Fruit fly (Drosophila melanogaster) whole organism, embryonic: Measurements from ENCODE around the gene CG3529.

Source experiments
- ATbp ChIP-seq: fragments of 200-800 bp; sonication (Bioruptor generic); optimal IDR thresholded peaks from 2 replicates; lab custom pipeline; 2017; ENCODE audit warnings: missing biosample characterization, mild to moderate bottlenecking, missing genetic modification characterization, missing genetic modification reagents
- Atf-2 ChIP-seq: fragments of 200-800 bp; sonication (Bioruptor generic); optimal IDR thresholded peaks from 2 replicates; lab custom pipeline; 2016; ENCODE audit warnings: missing biosample characterization, missing genetic modification characterization
- B-H2 ChIP-seq: fragments of 200-800 bp; sonication (Bioruptor generic); optimal IDR thresholded peaks from 2 replicates; lab custom pipeline; 2018; ENCODE audit warnings: missing biosample characterization, mild to moderate bottlenecking, missing genetic modification characterization
- CG11247 ChIP-seq: fragments of 200-800 bp; sonication (Bioruptor generic); IDR thresholded peaks from 2 replicates; pipeline ENCODE4 v1.3.6; 2022; ENCODE audit warnings: missing biosample characterization, missing genetic modification characterization
- CG11456 ChIP-seq: fragments of 200-800 bp; sonication (Bioruptor generic); IDR thresholded peaks from 3 replicates; pipeline ENCODE4 v1.3.6; 2022; ENCODE audit warnings: missing biosample characterization, missing genetic modification characterization
- CG11695 ChIP-seq: fragments of 200-800 bp; sonication (Bioruptor generic); IDR thresholded peaks from 3 replicates; pipeline ENCODE4 v1.3.6; 2022; ENCODE audit warnings: missing biosample characterization, missing genetic modification characterization
- CG12219 ChIP-seq: fragments of 200-800 bp; sonication (Bioruptor generic); optimal IDR thresholded peaks from 3 replicates; lab custom pipeline; 2018; ENCODE audit warnings: missing biosample characterization, mild to moderate bottlenecking, missing genetic modification characterization
- CG13624 ChIP-seq: fragments of 200-800 bp; sonication (Bioruptor generic); optimal IDR thresholded peaks from 2 replicates; lab custom pipeline; 2016; ENCODE audit warnings: missing biosample characterization, missing genetic modification characterization
- CG15479 ChIP-seq: fragments of 200-800 bp; sonication (Bioruptor generic); optimal IDR thresholded peaks from 3 replicates; lab custom pipeline; 2019; ENCODE audit warnings: missing biosample characterization, mild to moderate bottlenecking, missing genetic modification characterization, moderate library complexity
- CG15514 ChIP-seq: fragments of 200-800 bp; sonication (Bioruptor generic); optimal IDR thresholded peaks from 3 replicates; lab custom pipeline; 2017; ENCODE audit warnings: missing biosample characterization, missing genetic modification characterization, mild to moderate bottlenecking, moderate library complexity, missing genetic modification reagents
- CG16813 ChIP-seq: fragments of 200-800 bp; sonication (Bioruptor generic); IDR thresholded peaks from 3 replicates; pipeline ENCODE4 v1.3.6; 2022; ENCODE audit warnings: missing biosample characterization, missing genetic modification characterization; ENCODE audit not compliant: partially characterized antibody
- CG17361 ChIP-seq: fragments of 200-800 bp; sonication (Bioruptor generic); IDR thresholded peaks from 3 replicates; pipeline ENCODE4 v1.3.6; 2022; ENCODE audit warnings: missing biosample characterization, missing genetic modification characterization
- CG17829 ChIP-seq: fragments of 200-800 bp; optimal IDR thresholded peaks from 2 replicates; lab custom pipeline; 2019; ENCODE audit warnings: missing biosample characterization, mild to moderate bottlenecking, missing genetic modification characterization, moderate library complexity
- CG1792 ChIP-seq: fragments of 200-800 bp; sonication (Bioruptor generic); optimal IDR thresholded peaks from 2 replicates; lab custom pipeline; 2016; ENCODE audit warnings: missing biosample characterization, missing genetic modification characterization
- CG18011 ChIP-seq: fragments of 200-800 bp; sonication (Bioruptor generic); optimal IDR thresholded peaks from 2 replicates; lab custom pipeline; 2017; ENCODE audit warnings: missing biosample characterization, missing genetic modification characterization, mild to moderate bottlenecking, moderate library complexity, missing genotype
- CG2129 ChIP-seq: fragments of 200-800 bp; sonication (Bioruptor generic); IDR thresholded peaks from 2 replicates; pipeline ENCODE4 v1.3.6; 2022; ENCODE audit warnings: missing biosample characterization, missing genetic modification characterization; ENCODE audit not compliant: partially characterized antibody
- CG30020 ChIP-seq: fragments of 200-800 bp; optimal IDR thresholded peaks from 2 replicates; lab custom pipeline; 2019; ENCODE audit warnings: missing biosample characterization, mild to moderate bottlenecking, missing genetic modification characterization, moderate library complexity
- CG34422 ChIP-seq: fragments of 200-800 bp; sonication (Bioruptor generic); IDR thresholded peaks from 3 replicates; pipeline ENCODE4 v1.3.6; 2022; ENCODE audit warnings: missing biosample characterization, missing genetic modification characterization
- CG4424 ChIP-seq: fragments of 200-800 bp; sonication (Bioruptor generic); optimal IDR thresholded peaks from 3 replicates; lab custom pipeline; 2016; ENCODE audit warnings: missing biosample characterization, missing genetic modification characterization
- CG5180 ChIP-seq: fragments of 200-800 bp; sonication (Bioruptor generic); optimal IDR thresholded peaks from 3 replicates; lab custom pipeline; 2017; ENCODE audit warnings: missing biosample characterization, missing genetic modification characterization, mild to moderate bottlenecking, moderate library complexity, missing genetic modification reagents
- CG7963 ChIP-seq: fragments of 200-800 bp; sonication (Bioruptor generic); IDR thresholded peaks from 3 replicates; pipeline ENCODE4 v1.3.6; 2022; ENCODE audit warnings: missing biosample characterization, missing genetic modification characterization; ENCODE audit not compliant: partially characterized antibody
- CG7987 ChIP-seq: fragments of 200-800 bp; sonication (Bioruptor generic); optimal IDR thresholded peaks from 2 replicates; lab custom pipeline; 2018; ENCODE audit warnings: missing biosample characterization, mild to moderate bottlenecking, missing genetic modification characterization, moderate library complexity
- CG9797 ChIP-seq: fragments of 200-800 bp; sonication (Bioruptor generic); optimal IDR thresholded peaks from 3 replicates; lab custom pipeline; 2018; ENCODE audit warnings: missing biosample characterization, mild to moderate bottlenecking, missing genetic modification characterization
- CoRest ChIP-seq: fragments of 200-800 bp; sonication (Bioruptor generic); optimal IDR thresholded peaks from 3 replicates; lab custom pipeline; 2018; ENCODE audit warnings: missing biosample characterization, mild to moderate bottlenecking, missing genetic modification characterization, moderate library complexity
- Dek ChIP-seq: fragments of 200-800 bp; sonication (Bioruptor generic); optimal IDR thresholded peaks from 3 replicates; lab custom pipeline; 2019; ENCODE audit warnings: missing biosample characterization, mild to moderate bottlenecking, missing genetic modification characterization, moderate library complexity
- Dll ChIP-seq: fragments of 200-800 bp; sonication (Bioruptor generic); IDR thresholded peaks from 4 replicates; pipeline ENCODE4 v1.3.6; 2022; ENCODE audit warnings: missing biosample characterization, missing genetic modification characterization; ENCODE audit not compliant: partially characterized antibody
- Dref ChIP-seq: fragments of 200-800 bp; sonication (Bioruptor generic); IDR thresholded peaks from 2 replicates; pipeline ENCODE4 v1.3.6; 2022; ENCODE audit warnings: missing biosample characterization, missing genetic modification characterization
- E2f2 ChIP-seq: fragments of 200-800 bp; sonication (Bioruptor generic); IDR thresholded peaks from 2 replicates; pipeline ENCODE4 v1.3.6; 2022; ENCODE audit warnings: missing biosample characterization, missing genetic modification characterization
- Kr ChIP-seq: fragments of 200-800 bp; sonication (Bioruptor generic); optimal IDR thresholded peaks from 2 replicates; lab custom pipeline; 2017; ENCODE audit warnings: missing biosample characterization, mild to moderate bottlenecking, missing genetic modification characterization
- Max ChIP-seq: fragments of 200-800 bp; sonication (Bioruptor generic); optimal IDR thresholded peaks from 2 replicates; lab custom pipeline; 2016; ENCODE audit warnings: missing biosample characterization, mild to moderate bottlenecking, missing genetic modification characterization
- NC2β ChIP-seq: fragments of 200-800 bp; sonication (Bioruptor generic); optimal IDR thresholded peaks from 2 replicates; lab custom pipeline; 2016; ENCODE audit warnings: missing biosample characterization, missing genetic modification characterization
- cato ChIP-seq: fragments of 200-800 bp; sonication (Bioruptor generic); optimal IDR thresholded peaks from 2 replicates; lab custom pipeline; 2016; ENCODE audit warnings: missing biosample characterization, missing genetic modification characterization, borderline replicate concordance
- chinmo ChIP-seq: fragments of 200-800 bp; sonication (Bioruptor generic); IDR thresholded peaks from 4 replicates; pipeline ENCODE4 v1.3.6; 2022; ENCODE audit warnings: missing biosample characterization, missing genetic modification characterization; ENCODE audit not compliant: partially characterized antibody
- dm ChIP-seq: fragments of 200-800 bp; sonication (Bioruptor generic); optimal IDR thresholded peaks from 3 replicates; lab custom pipeline; 2016; ENCODE audit warnings: missing biosample characterization, missing genetic modification characterization
- fd3F ChIP-seq: fragments of 200-800 bp; sonication (Bioruptor generic); optimal IDR thresholded peaks from 2 replicates; lab custom pipeline; 2018; ENCODE audit warnings: missing biosample characterization, mild to moderate bottlenecking, missing genetic modification characterization, moderate library complexity
- ftz-f1 ChIP-seq: fragments of 200-800 bp; sonication (Bioruptor generic); optimal IDR thresholded peaks from 2 replicates; lab custom pipeline; 2016; ENCODE audit warnings: missing biosample characterization, missing genetic modification characterization
- gsb-n ChIP-seq: fragments of 200-800 bp; sonication (Bioruptor generic); optimal IDR thresholded peaks from 3 replicates; lab custom pipeline; 2018; ENCODE audit warnings: missing biosample characterization, mild to moderate bottlenecking, missing genetic modification characterization
- her ChIP-seq: fragments of 200-800 bp; sonication (Bioruptor generic); optimal IDR thresholded peaks from 2 replicates; lab custom pipeline; 2016; ENCODE audit warnings: missing biosample characterization, missing genetic modification characterization
- ind ChIP-seq: fragments of 200-800 bp; sonication (Bioruptor generic); optimal IDR thresholded peaks from 3 replicates; lab custom pipeline; 2016; ENCODE audit warnings: missing biosample characterization, missing genetic modification characterization
- knrl ChIP-seq: fragments of 200-800 bp; sonication (Bioruptor generic); IDR thresholded peaks from 3 replicates; pipeline ENCODE4 v1.3.6; 2022; ENCODE audit warnings: missing biosample characterization, missing genetic modification characterization; ENCODE audit not compliant: partially characterized antibody
- luna ChIP-seq: fragments of 200-800 bp; sonication (Bioruptor generic); optimal IDR thresholded peaks from 2 replicates; lab custom pipeline; 2016; ENCODE audit warnings: missing biosample characterization, missing genetic modification characterization
- phol ChIP-seq: fragments of 200-800 bp; sonication (Bioruptor generic); optimal IDR thresholded peaks from 3 replicates; lab custom pipeline; 2018; ENCODE audit warnings: missing biosample characterization, mild to moderate bottlenecking, missing genetic modification characterization, moderate library complexity
- repo ChIP-seq: fragments of 200-800 bp; sonication (Bioruptor generic); optimal IDR thresholded peaks from 2 replicates; lab custom pipeline; 2016; ENCODE audit warnings: missing biosample characterization, missing genetic modification characterization
- sc ChIP-seq, 3 experiments: fragments of >200 bp in 2 of 3; fragments of 200-800 bp in 1 of 3; sonication (Bioruptor generic) in 1 of 3; optimal IDR thresholded peaks; 2 replicates in 2 of 3; 3 replicates in 1 of 3; lab custom pipeline; 2017; ENCODE audit warnings: mild to moderate bottlenecking in 1 of 3, missing biosample characterization in 1 of 3, missing genetic modification characterization in 1 of 3, missing genetic modification reagents in 1 of 3
- sens ChIP-seq: fragments of 200-800 bp; sonication (Bioruptor generic); peaks from one replicate; lab custom pipeline; 2016; ENCODE audit warnings: missing biosample characterization, missing genetic modification characterization
- sug ChIP-seq: fragments of 200-800 bp; optimal IDR thresholded peaks from 2 replicates; lab custom pipeline; 2019; ENCODE audit warnings: missing biosample characterization, mild to moderate bottlenecking, missing genetic modification characterization, moderate library complexity
- vnd ChIP-seq: fragments of 200-800 bp; sonication (Bioruptor generic); IDR thresholded peaks from 3 replicates; pipeline ENCODE4 v1.3.6; 2022; ENCODE audit warnings: missing biosample characterization, missing genetic modification characterization; ENCODE audit not compliant: partially characterized antibody

The CG3529 gene

DNA sequence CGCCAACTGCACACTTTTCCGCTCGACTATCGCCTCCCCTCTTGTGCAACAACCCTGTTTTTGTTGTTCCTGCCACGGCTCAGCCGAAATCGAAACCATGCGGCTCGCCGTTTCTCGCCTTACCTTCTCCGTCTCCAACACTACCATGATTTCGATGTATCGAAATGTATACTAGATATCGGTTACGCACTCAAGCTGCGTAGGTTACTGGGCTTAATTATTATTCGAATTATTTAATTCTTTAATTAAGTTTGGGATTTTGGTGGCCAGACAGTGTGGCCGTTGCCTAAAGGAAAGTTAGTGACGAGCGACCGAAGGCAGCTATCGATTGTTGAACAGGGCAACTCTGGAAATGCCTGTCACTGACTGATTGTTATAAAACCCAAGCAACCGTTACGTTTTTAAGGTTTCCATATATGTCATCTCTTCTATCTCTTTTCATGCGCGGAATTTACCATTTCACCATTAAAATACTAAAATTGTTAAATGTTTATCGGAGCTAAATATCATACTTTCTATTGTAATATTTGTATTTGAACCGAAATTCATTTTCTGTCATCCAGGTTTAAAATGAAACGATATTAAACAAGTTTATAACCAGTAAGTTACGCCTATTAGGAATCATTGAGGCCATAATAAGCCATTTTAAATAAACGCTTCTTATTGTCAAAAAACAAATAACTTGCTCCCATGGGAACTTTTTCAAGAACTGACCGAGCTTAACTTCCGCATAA lies 44.3 kb upstream of the CG3529 start, which contains the start of gene eIF4E1 (continued):
- TF ChIP-seq CG5180 (GFP tag; lab: Kevin White, UChicago): no peak
- no peak for TF ChIP-seq ATbp (GFP tag; lab: Kevin White, UChicago)
- no peak for TF ChIP-seq repo (GFP tag; lab: Kevin White, UChicago)
- TF ChIP-seq CG18011: peak; percentile 97
- peak; percentile 60 for TF ChIP-seq Max (GFP tag; lab: Kevin White, UChicago)
- TF ChIP-seq CG17829: peak; percentile 73
- peak; percentile 1 for TF ChIP-seq Dek (tag; lab: Kevin White, UChicago)
- peak; percentile 62 for TF ChIP-seq phol (tag; lab: Kevin White, UChicago)
- TF ChIP-seq CG17361: peak; percentile 28; the same call in 1 of the 3 replicates
- peak; percentile 61 for TF ChIP-seq dm (GFP tag; lab: Kevin White, UChicago)
- peak; percentile 57; the same call in 2 of the 3 replicates for TF ChIP-seq CG34422 (GFP tag; lab: Robert Waterston, UW)
- TF ChIP-seq CG12219: no peak
- TF ChIP-seq CG11695: no peak
- peak; percentile 74; the same call in 2 of the 3 replicates for TF ChIP-seq vnd (GFP tag; lab: Robert Waterston, UW)
- TF ChIP-seq her (GFP tag; lab: Kevin White, UChicago): peak; percentile 5
- peak; percentile 61 for TF ChIP-seq CoRest
- peak; percentile 43 for TF ChIP-seq CG11247
- peak; percentile 40 for TF ChIP-seq CG13624 (GFP tag; lab: Kevin White, UChicago)
- TF ChIP-seq knrl (GFP tag; lab: Robert Waterston, UW): peak; percentile 86
- peak; percentile 91 for TF ChIP-seq CG9797 (GFP tag; lab: Kevin White, UChicago)
- peak; percentile 92 for TF ChIP-seq Dref (GFP tag; lab: Robert Waterston, UW)
- no peak for TF ChIP-seq CG4424 (GFP tag; lab: Kevin White, UChicago)
- no peak for TF ChIP-seq CG11456 (GFP tag; lab: Robert Waterston, UW)
- TF ChIP-seq Atf-2: no peak
- TF ChIP-seq E2f2 (GFP tag; lab: Robert Waterston, UW): peak; percentile 50
- peak; percentile 34; the same call in 1 of the 2 replicates for TF ChIP-seq CG2129 (GFP tag; lab: Robert Waterston, UW)
- no peak for TF ChIP-seq gsb-n
- no peak for TF ChIP-seq fd3F (GFP tag; lab: Kevin White, UChicago)
- TF ChIP-seq CG15514 (GFP tag; lab: Kevin White, UChicago): peak; percentile 68
- TF ChIP-seq NC2β (GFP tag; lab: Kevin White, UChicago): peak; percentile 7
- peak; percentile 2 for TF ChIP-seq B-H2
- peak; percentile 28 for TF ChIP-seq CG1792 (GFP tag; lab: Kevin White, UChicago)
- peak; percentile 78 for TF ChIP-seq sens (GFP tag; lab: Kevin White, UChicago)
- peak; percentile 14 for TF ChIP-seq CG30020
- peak; percentile 72 for TF ChIP-seq Dll (GFP tag; lab: Robert Waterston, UW)
- TF ChIP-seq ftz-f1 (GFP tag; lab: Kevin White, UChicago): peak; percentile 40
- peak; percentile 24 for TF ChIP-seq CG7987 (GFP tag; lab: Kevin White, UChicago)
- TF ChIP-seq ind (GFP tag; lab: Kevin White, UChicago): no peak
- no peak for TF ChIP-seq sc (optimal IDR thresholded peaks at IDR 0.05; lab: Kevin White, UChicago)
- no peak for TF ChIP-seq sc (GFP tag; optimal IDR thresholded peaks at IDR 0.05; lab: Kevin White, UChicago)
- TF ChIP-seq sug (tag; lab: Kevin White, UChicago): peak; percentile 14
- peak; percentile 67 for TF ChIP-seq CG7963 (GFP tag; lab: Robert Waterston, UW)
- no peak for TF ChIP-seq cato (GFP tag; lab: Kevin White, UChicago)
- peak; percentile 73 for TF ChIP-seq CG15479
- TF ChIP-seq luna (GFP tag; lab: Kevin White, UChicago): no peak
- 0 out of 4 replicates have a peak, but pooled peaks have one; percentile 19 for TF ChIP-seq chinmo (GFP tag; lab: Robert Waterston, UW)
- TF ChIP-seq Kr (GFP tag; lab: Kevin White, UChicago): no peak
- TF ChIP-seq CG16813: peak; percentile 82
